Fruit fly (Drosophila melanogaster): ENCODE results near the gene CG12091.

Gene CG12091

DNA sequence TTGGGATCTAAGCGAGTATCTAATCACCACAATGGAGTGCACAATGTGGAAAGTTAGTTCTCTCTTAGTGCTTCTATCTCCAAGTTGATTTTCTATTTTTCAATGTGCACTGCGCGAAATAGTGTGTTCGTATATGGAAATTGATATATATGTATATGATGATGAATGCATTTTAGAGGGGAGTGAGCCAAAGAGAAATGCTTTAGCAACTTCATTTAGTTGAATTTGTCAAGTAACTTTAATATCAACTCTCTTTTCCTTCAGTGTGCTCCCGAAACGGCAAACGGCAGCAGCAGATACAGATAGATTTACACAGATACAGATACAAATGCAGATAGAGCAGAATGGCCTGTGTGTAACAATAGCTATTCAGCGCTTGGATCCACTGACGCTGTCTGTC, 47.4 kb upstream of the CG12091 start (continued):
- TF ChIP-seq B-H2 (GFP tag; optimal IDR thresholded peaks at IDR 0.05): no peak
- no peak for TF ChIP-seq peb (GFP tag; IDR thresholded peaks at IDR 0.05)
- TF ChIP-seq sna (GFP tag; IDR thresholded peaks at IDR 0.05; ENCODE audit: partially characterized antibody): no peak
- TF ChIP-seq CG10543 (GFP tag; optimal IDR thresholded peaks at IDR 0.05): no peak
- peak; percentile 66 for TF ChIP-seq CG1602 (GFP tag; optimal IDR thresholded peaks at IDR 0.05)
- TF ChIP-seq H2.0 (GFP tag; IDR thresholded peaks at IDR 0.05): peak; percentile 57
- 0 out of 3 replicates have a peak, but pooled peaks have one; percentile 14 for TF ChIP-seq CG11093 (GFP tag; IDR thresholded peaks at IDR 0.05)
- TF ChIP-seq CG15011 (GFP tag; optimal IDR thresholded peaks at IDR 0.05): no peak
- no peak for TF ChIP-seq CG6683 (GFP tag; optimal IDR thresholded peaks at IDR 0.05)
- TF ChIP-seq CG11247 (GFP tag; IDR thresholded peaks at IDR 0.05): 0 out of 2 replicates have a peak, but pooled peaks have one; percentile 42
- TF ChIP-seq sqz (GFP tag; optimal IDR thresholded peaks at IDR 0.05): no peak
- TF ChIP-seq repo (GFP tag; optimal IDR thresholded peaks at IDR 0.05): no peak
- peak; percentile 45 for TF ChIP-seq CG17385 (GFP tag; optimal IDR thresholded peaks at IDR 0.05)
- TF ChIP-seq CG6689 (GFP tag; IDR thresholded peaks at IDR 0.05): peak; percentile 75
- peak; percentile 62 for TF ChIP-seq CG8388 (GFP tag; optimal IDR thresholded peaks at IDR 0.05)
- peak; percentile 7 for TF ChIP-seq grn (GFP tag; optimal IDR thresholded peaks at IDR 0.05)
- TF ChIP-seq disco-r (GFP tag; optimal IDR thresholded peaks at IDR 0.05): no peak
- no peak for TF ChIP-seq Sry-δ (GFP tag; optimal IDR thresholded peaks at IDR 0.05)
- TF ChIP-seq yki (optimal IDR thresholded peaks at IDR 0.05): no peak
- no peak for TF ChIP-seq CG6791 (GFP tag; IDR thresholded peaks at IDR 0.05; ENCODE audit: partially characterized antibody)
- peak; percentile 16 for TF ChIP-seq Six4 (GFP tag; optimal IDR thresholded peaks at IDR 0.05)
- TF ChIP-seq sim (GFP tag; IDR thresholded peaks at IDR 0.05): peak; percentile 70; the same call in 1 of the 2 replicates
- no peak for TF ChIP-seq hth (optimal IDR thresholded peaks at IDR 0.05)
- TF ChIP-seq usp (GFP tag; optimal IDR thresholded peaks at IDR 0.05): no peak
- peak; percentile 50 for TF ChIP-seq tap (tag; optimal IDR thresholded peaks at IDR 0.05)
- no peak for TF ChIP-seq Doc3 (GFP tag; IDR thresholded peaks at IDR 0.05; ENCODE audit: partially characterized antibody)
- TF ChIP-seq lilli (GFP tag; optimal IDR thresholded peaks at IDR 0.05): peak; percentile 55
- peak; percentile 0 for TF ChIP-seq trem (tag; optimal IDR thresholded peaks at IDR 0.05)
- peak; percentile 43; the same call in 1 of the 2 replicates for TF ChIP-seq aop (GFP tag; IDR thresholded peaks at IDR 0.05)
- TF ChIP-seq CG42726 (GFP tag; IDR thresholded peaks at IDR 0.05; ENCODE audit: partially characterized antibody): no peak
- peak; percentile 57 for TF ChIP-seq ewg (GFP tag; optimal IDR thresholded peaks at IDR 0.05)
- no peak for TF ChIP-seq ranshi (GFP tag; IDR thresholded peaks at IDR 0.05)
- peak; percentile 25 for TF ChIP-seq fu2 (GFP tag; optimal IDR thresholded peaks at IDR 0.05)
- TF ChIP-seq unpg (GFP tag; optimal IDR thresholded peaks at IDR 0.05): peak; percentile 68
- no peak for TF ChIP-seq prd (optimal IDR thresholded peaks at IDR 0.05)
- TF ChIP-seq prd (GFP tag; IDR thresholded peaks at IDR 0.05): peak; percentile 86
- no peak for TF ChIP-seq run (tag; optimal IDR thresholded peaks at IDR 0.05)
- no peak for TF ChIP-seq Oaz (GFP tag; IDR thresholded peaks at IDR 0.05)
- TF ChIP-seq kay (GFP tag; optimal IDR thresholded peaks at IDR 0.05): peak; percentile 25
- TF ChIP-seq CG14014 (GFP tag; IDR thresholded peaks at IDR 0.05): peak; percentile 48; the same call in 1 of the 2 replicates
- no peak for TF ChIP-seq CG18599 (GFP tag; optimal IDR thresholded peaks at IDR 0.05)
- peak; percentile 56 for TF ChIP-seq CG17568 (GFP tag; optimal IDR thresholded peaks at IDR 0.05)
- TF ChIP-seq CG3995 (GFP tag; optimal IDR thresholded peaks at IDR 0.05): no peak
- TF ChIP-seq CG10267 (tag; optimal IDR thresholded peaks at IDR 0.05): peak; percentile 59
- TF ChIP-seq Spps (tag; optimal IDR thresholded peaks at IDR 0.05): peak; percentile 0
- TF ChIP-seq Med (GFP tag): peak; percentile 93
- no peak for TF ChIP-seq CG7745 (tag; optimal IDR thresholded peaks at IDR 0.05)
- peak; percentile 46 for TF ChIP-seq CG2202 (tag; optimal IDR thresholded peaks at IDR 0.05)
- peak; percentile 68 for TF ChIP-seq CG30403 (GFP tag; optimal IDR thresholded peaks at IDR 0.05)
- TF ChIP-seq Nf-YC (tag; optimal IDR thresholded peaks at IDR 0.05): no peak
- peak; percentile 21 for TF ChIP-seq nerfin-1 (tag; optimal IDR thresholded peaks at IDR 0.05)
- 0 out of 2 replicates have a peak, but pooled peaks have one; percentile 24 for TF ChIP-seq dan (GFP tag; IDR thresholded peaks at IDR 0.05)
